Fruit fly (Drosophila melanogaster): ENCODE data around the gene CG33912.
A peak's percentile ranks its signal among the peaks of the same experiment; 100 is the strongest.

Gene CG33912

DNA sequence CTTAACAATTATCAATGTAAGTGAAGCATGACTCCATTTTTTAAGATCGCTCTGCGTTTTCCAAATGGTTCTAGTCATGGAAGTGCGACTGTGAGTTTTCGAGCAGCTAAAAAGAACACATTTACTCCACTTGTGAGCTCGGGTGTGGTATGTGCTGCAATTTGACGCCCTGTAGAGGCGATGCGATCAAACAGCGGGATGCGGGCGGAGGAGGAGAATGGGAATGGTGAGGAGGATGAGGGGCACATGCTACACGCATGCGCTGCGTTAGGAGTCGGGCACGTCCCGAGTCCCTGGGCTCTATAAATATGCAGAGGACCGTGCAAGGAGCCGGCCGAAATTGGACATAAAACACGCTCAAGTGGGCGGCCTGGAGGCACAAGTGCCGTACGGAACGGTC, 33.8 kb upstream of the CG33912 start (continued):
- TF ChIP-seq CG8089 (GFP tag; optimal IDR thresholded peaks at IDR 0.05) (no peak), Ets65A (GFP tag) (peak; percentile 30), Six4 (GFP tag; optimal IDR thresholded peaks at IDR 0.05) (peak; percentile 23), ci (GFP tag; IDR thresholded peaks at IDR 0.05) (0 out of 3 replicates have a peak, but pooled peaks have one; percentile 24), crol (GFP tag; IDR thresholded peaks at IDR 0.05) (peak; percentile 91), CG11696 (GFP tag; IDR thresholded peaks at IDR 0.05) (0 out of 2 replicates have a peak, but pooled peaks have one; percentile 23), CG1603 (tag; optimal IDR thresholded peaks at IDR 0.05) (no peak)

DNA sequence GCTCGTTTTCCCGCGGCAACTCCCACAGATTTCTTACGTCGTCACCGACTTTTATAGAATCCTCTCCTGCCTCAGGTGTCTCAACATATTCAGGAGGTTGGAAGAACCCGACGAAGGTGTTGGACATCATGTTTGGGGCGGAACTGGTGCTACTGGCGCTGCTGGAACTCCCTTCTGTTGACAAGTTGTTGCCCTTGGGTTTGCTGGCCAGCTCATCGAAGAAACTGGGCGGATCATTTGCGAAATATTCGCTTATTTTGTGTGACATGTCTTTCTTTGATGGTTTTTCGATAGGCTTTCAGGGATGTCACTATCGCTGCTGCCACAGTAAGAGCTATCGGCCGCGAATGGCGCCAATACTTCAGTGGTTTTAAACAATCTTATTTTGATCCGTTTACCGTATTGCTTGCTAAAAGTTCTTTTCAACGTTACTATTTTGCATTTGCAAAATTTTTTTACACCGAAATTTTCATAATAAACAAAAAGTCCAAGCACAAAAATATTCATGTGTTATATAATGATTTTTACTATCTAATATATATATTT, 32.4 kb upstream of the CG33912 start, which contains the start of gene CG11396:
Gene CG11396 (minus strand): TSS at position 303 of the 546 bp plus-strand sequence.
- no peak for TF ChIP-seq gfzf (GFP tag; optimal IDR thresholded peaks at IDR 0.05)
- no peak for TF ChIP-seq Neu2 (GFP tag; optimal IDR thresholded peaks at IDR 0.05; ENCODE audit: borderline replicate concordance)
- no peak for TF ChIP-seq CG18599 (GFP tag; optimal IDR thresholded peaks at IDR 0.05)
- no peak for TF ChIP-seq ssp (GFP tag; IDR thresholded peaks at IDR 0.05)
- TF ChIP-seq CG9437 (GFP tag; optimal IDR thresholded peaks at IDR 0.05), result no peak
- no peak for TF ChIP-seq Sry-β (GFP tag; optimal IDR thresholded peaks at IDR 0.05)
- TF ChIP-seq Sry-δ (GFP tag; optimal IDR thresholded peaks at IDR 0.05), result peak; percentile 94
- TF ChIP-seq CG30020 (tag; optimal IDR thresholded peaks at IDR 0.05), result no peak
- peak; percentile 39 for TF ChIP-seq CG14710 (tag; optimal IDR thresholded peaks at IDR 0.05)
- TF ChIP-seq sob (GFP tag; IDR thresholded peaks at IDR 0.05), result no peak
- no peak for TF ChIP-seq seq (GFP tag; IDR thresholded peaks at IDR 0.05)
- no peak for TF ChIP-seq BtbVII (GFP tag; optimal IDR thresholded peaks at IDR 0.05)
- TF ChIP-seq wor (GFP tag; IDR thresholded peaks at IDR 0.05), result no peak
- no peak for TF ChIP-seq btn (GFP tag; optimal IDR thresholded peaks at IDR 0.05)
- no peak for TF ChIP-seq vfl (GFP tag; optimal IDR thresholded peaks at IDR 0.05)
- no peak for TF ChIP-seq ems (GFP tag; optimal IDR thresholded peaks at IDR 0.05)
- no peak for TF ChIP-seq sd (tag; optimal IDR thresholded peaks at IDR 0.05)
- TF ChIP-seq CG8281 (tag; optimal IDR thresholded peaks at IDR 0.05), result no peak
- TF ChIP-seq CG6175 (GFP tag; IDR thresholded peaks at IDR 0.05), result no peak
- TF ChIP-seq CG11696 (GFP tag; IDR thresholded peaks at IDR 0.05), result no peak
- TF ChIP-seq CG4404 (GFP tag; IDR thresholded peaks at IDR 0.05), result no peak
- peak; percentile 96 for TF ChIP-seq unc-4 (GFP tag; IDR thresholded peaks at IDR 0.05; ENCODE audit: partially characterized antibody)
- TF ChIP-seq dmrt11E (tag; optimal IDR thresholded peaks at IDR 0.05), result no peak
- no peak for TF ChIP-seq hth (optimal IDR thresholded peaks at IDR 0.05)
- no peak for TF ChIP-seq ase (GFP tag; IDR thresholded peaks at IDR 0.05)
- TF ChIP-seq chinmo (GFP tag; IDR thresholded peaks at IDR 0.05; ENCODE audit: partially characterized antibody), result peak; percentile 97
- TF ChIP-seq CG13287 (GFP tag; IDR thresholded peaks at IDR 0.05; ENCODE audit: partially characterized antibody), result peak; percentile 97
- TF ChIP-seq HmgD (GFP tag; optimal IDR thresholded peaks at IDR 0.05), result no peak
- TF ChIP-seq fru (optimal IDR thresholded peaks at IDR 0.05), result no peak
- TF ChIP-seq CG7271 (tag; optimal IDR thresholded peaks at IDR 0.05), result no peak
- no peak for TF ChIP-seq CG1647 (GFP tag; optimal IDR thresholded peaks at IDR 0.05)
- TF ChIP-seq CG8765 (GFP tag; IDR thresholded peaks at IDR 0.05), result no peak
- TF ChIP-seq CG16863 (GFP tag; optimal IDR thresholded peaks at IDR 0.05), result no peak
- no peak for TF ChIP-seq CG17359 (tag; optimal IDR thresholded peaks at IDR 0.05)
- TF ChIP-seq CG8388 (GFP tag; optimal IDR thresholded peaks at IDR 0.05), result no peak
- no peak for TF ChIP-seq Deaf1 (tag; optimal IDR thresholded peaks at IDR 0.05)
- no peak for TF ChIP-seq en (GFP tag; optimal IDR thresholded peaks at IDR 0.05)
- TF ChIP-seq Lim3 (GFP tag; IDR thresholded peaks at IDR 0.05), result no peak
- no peak for TF ChIP-seq yki (optimal IDR thresholded peaks at IDR 0.05)
- TF ChIP-seq CG18764 (GFP tag; optimal IDR thresholded peaks at IDR 0.05), result no peak
- no peak for TF ChIP-seq CG8359 (GFP tag; optimal IDR thresholded peaks at IDR 0.05; ENCODE audit: borderline replicate concordance)
- TF ChIP-seq trh (GFP tag; optimal IDR thresholded peaks at IDR 0.05), result no peak
- no peak for TF ChIP-seq unpg (GFP tag; optimal IDR thresholded peaks at IDR 0.05)
- TF ChIP-seq bbx (GFP tag; IDR thresholded peaks at IDR 0.05; ENCODE audit: partially characterized antibody), result peak; percentile 97
- no peak for TF ChIP-seq NC2α (GFP tag; optimal IDR thresholded peaks at IDR 0.05)

Measured in whole organism, embryonic.